Worm (Caenorhabditis elegans) whole organism, midembryonic: Measurements from ENCODE around the gene clc-12.

Experiments
- T22C8.4 ChIP-seq: fragments of 200-800 bp; sonication (Bioruptor generic); IDR thresholded peaks from 2 replicates; pipeline ENCODE4 v1.3.6; 2022; ENCODE audit warnings: missing genetic modification characterization, missing compliant biosample characterization
- cog-1 ChIP-seq: sonication (generic microtip); optimal IDR thresholded peaks from 2 replicates; lab custom pipeline; 2016; ENCODE audit warnings: missing genetic modification characterization, missing compliant biosample characterization
- flt-1 ChIP-seq: fragments of 200-800 bp; sonication (Bioruptor generic); IDR thresholded peaks from 2 replicates; pipeline ENCODE4 v1.3.6; 2022; ENCODE audit warnings: missing genetic modification characterization, missing compliant biosample characterization
- klf-2 ChIP-seq: fragments of 200-800 bp; sonication (Bioruptor generic); conservative IDR thresholded peaks from 2 replicates; pipeline ENCODE4 v1.3.6; 2022; ENCODE audit warnings: missing genetic modification reagents, missing genetic modification characterization, missing compliant biosample characterization
- med-1 ChIP-seq: sonication (generic microtip); optimal IDR thresholded peaks from 2 replicates; lab custom pipeline; 2017; ENCODE audit warnings: missing genetic modification characterization, mild to moderate bottlenecking, missing compliant biosample characterization, antibody characterized with exemption, missing genetic modification reagents; ENCODE audit not compliant: insufficient read depth
- ref-1 ChIP-seq: fragments of 200-800 bp; sonication (Bioruptor generic); conservative IDR thresholded peaks from 2 replicates; pipeline ENCODE4 v1.3.6; 2022; ENCODE audit warnings: missing genetic modification reagents, missing genetic modification characterization, missing compliant biosample characterization
- tab-1 ChIP-seq: fragments of 200-800 bp; sonication (Bioruptor generic); IDR thresholded peaks from 2 replicates; pipeline ENCODE4 v1.3.6; 2022; ENCODE audit warnings: missing genetic modification characterization, missing compliant biosample characterization
- ztf-23 ChIP-seq: fragments of 200-800 bp; sonication (Bioruptor generic); IDR thresholded peaks from 2 replicates; pipeline ENCODE4 v1.3.6; 2022; ENCODE audit warnings: missing genetic modification reagents, missing genetic modification characterization, missing compliant biosample characterization
- ztf-29 ChIP-seq: fragments of 200-800 bp; sonication (Bioruptor generic); IDR thresholded peaks from 2 replicates; pipeline ENCODE4 v1.3.6; 2022; ENCODE audit warnings: missing genetic modification reagents, missing genetic modification characterization, missing compliant biosample characterization

Gene clc-12

DNA sequence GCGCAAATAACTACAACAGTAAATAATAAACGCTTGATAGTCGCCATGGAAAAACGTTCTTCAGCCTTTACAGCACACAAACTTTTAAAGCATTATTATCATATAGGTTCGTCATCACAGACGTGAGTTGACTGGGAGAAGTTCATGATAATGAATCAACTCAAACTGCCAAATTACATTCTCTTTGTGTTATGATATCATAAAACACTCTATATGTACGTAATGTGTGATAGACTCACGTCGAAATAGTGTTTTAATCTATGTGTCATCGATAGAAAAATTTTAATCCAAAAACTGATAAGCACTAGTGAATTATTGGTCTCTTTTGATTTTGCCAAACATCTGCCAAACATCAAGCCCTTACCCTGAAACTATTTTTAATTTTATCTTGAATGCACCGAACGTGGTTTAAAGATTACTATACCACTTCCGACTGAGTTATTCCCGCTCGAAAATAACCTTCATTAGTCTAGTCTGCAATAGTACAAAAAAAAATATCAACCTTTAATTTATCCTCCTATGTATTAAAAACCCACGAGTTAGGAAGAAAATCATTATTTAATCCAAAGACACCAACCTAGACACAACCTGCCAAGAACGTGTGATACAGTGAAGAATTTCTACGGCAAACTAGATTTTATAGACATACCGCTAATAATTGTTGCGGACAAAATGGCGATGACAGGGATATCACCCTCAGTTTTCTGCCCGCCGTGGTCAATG, at the start of gene clc-12, which contains the start of gene clec-240:
Gene clc-12 (minus strand): TSS at position 47 of the 723 bp plus-strand sequence.
Gene clec-240 (plus strand): TSS at position 673 of the 723 bp plus-strand sequence.
- TF ChIP-seq tab-1 (GFP tag; lab: Robert Waterston, UW) (no peak), ztf-29 (no peak), klf-2 (GFP tag; lab: Robert Waterston, UW) (no peak), T22C8.4 (GFP tag; lab: Robert Waterston, UW) (no peak), cog-1 (tag; lab: Kevin White, UChicago) (no peak), ref-1 (GFP tag; lab: Robert Waterston, UW) (no peak), flt-1 (no peak), ztf-23 (GFP tag; lab: Robert Waterston, UW) (no peak), med-1 (GFP tag; lab: Kevin White, UChicago) (no peak)

DNA sequence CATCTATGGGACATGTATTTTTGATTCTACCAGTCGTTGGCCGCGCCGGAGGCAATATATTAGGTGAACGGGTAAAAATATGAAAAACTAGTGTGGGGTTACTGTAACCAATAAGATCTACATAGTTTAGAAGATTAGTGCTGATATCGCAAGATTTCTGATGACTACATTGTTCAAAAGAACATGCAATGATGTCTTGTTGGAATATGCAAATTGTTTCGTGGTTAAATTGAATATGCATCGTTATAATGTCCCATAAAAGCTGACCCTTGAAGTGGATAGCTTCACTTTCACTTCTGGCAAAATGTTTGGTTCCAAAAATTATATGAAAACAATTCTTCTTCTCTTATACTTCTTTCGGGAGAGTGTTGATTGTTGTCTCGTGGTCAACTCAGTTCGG, 35.3 kb upstream of the clc-12 start, which contains the start of gene F28B1.2:
Gene F28B1.2 (plus strand): TSS at position 301 of the 400 bp plus-strand sequence.
- no peak for TF ChIP-seq cog-1 (tag; lab: Kevin White, UChicago)
- TF ChIP-seq ztf-23 (GFP tag; lab: Robert Waterston, UW) = no peak
- TF ChIP-seq T22C8.4 (GFP tag; lab: Robert Waterston, UW) = no peak
- TF ChIP-seq tab-1 (GFP tag; lab: Robert Waterston, UW) = no peak
- no peak for TF ChIP-seq med-1 (GFP tag; lab: Kevin White, UChicago)
- no peak for TF ChIP-seq flt-1
- no peak for TF ChIP-seq ref-1 (GFP tag; lab: Robert Waterston, UW)
- no peak for TF ChIP-seq klf-2 (GFP tag; lab: Robert Waterston, UW)
- TF ChIP-seq ztf-29 = no peak

DNA sequence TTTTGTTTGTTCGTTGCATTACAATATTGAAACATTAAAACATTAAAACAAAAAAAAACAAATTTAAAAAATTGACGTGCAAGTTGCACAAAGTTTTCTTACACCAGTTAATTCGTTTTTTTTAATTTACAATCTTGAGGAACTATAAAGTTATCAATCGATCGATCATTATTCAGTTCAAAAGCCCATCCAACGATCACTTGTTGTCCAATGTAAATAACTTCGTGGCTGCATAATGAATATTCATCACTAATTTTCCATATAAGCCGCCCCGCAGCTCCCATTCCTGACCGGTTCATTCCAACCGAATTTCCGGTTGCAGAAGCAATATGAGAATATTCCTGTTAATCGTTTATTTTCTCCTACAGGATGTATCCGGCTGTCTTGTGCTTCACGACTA, 33.1 kb upstream of the clc-12 start, which contains the start of gene hpo-33:
Gene hpo-33 (plus strand): TSS at position 301 of the 400 bp plus-strand sequence.
- no peak for TF ChIP-seq klf-2 (GFP tag; lab: Robert Waterston, UW)
- no peak for TF ChIP-seq flt-1
- TF ChIP-seq med-1 (GFP tag; lab: Kevin White, UChicago) = no peak
- TF ChIP-seq ref-1 (GFP tag; lab: Robert Waterston, UW) = no peak
- TF ChIP-seq tab-1 (GFP tag; lab: Robert Waterston, UW) = no peak
- TF ChIP-seq ztf-23 (GFP tag; lab: Robert Waterston, UW) = no peak
- no peak for TF ChIP-seq T22C8.4 (GFP tag; lab: Robert Waterston, UW)
- no peak for TF ChIP-seq ztf-29
- no peak for TF ChIP-seq cog-1 (tag; lab: Kevin White, UChicago)

DNA sequence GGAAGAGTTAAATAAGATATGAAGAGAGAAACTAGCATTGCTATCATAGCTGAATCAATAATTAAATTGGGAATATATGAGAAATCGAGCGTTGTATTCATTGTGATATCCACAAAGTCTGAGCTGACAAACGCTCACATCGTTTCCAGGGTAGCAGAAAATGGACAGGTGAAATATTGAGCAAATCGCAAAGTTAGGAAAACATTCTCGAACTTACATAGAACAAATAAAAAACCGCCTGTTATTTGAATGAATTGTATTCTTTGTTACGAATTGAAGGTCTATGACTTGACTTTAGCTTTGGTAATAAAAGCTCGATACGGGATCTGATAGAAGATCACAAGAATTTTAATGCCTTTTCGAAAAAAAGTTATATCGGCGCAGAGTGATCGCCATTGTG, 26.7 kb upstream of the clc-12 start, which contains the start of gene srz-94:
Gene srz-94 (minus strand): TSS at position 101 of the 400 bp plus-strand sequence.
- TF ChIP-seq med-1 (GFP tag; lab: Kevin White, UChicago) (no peak), ref-1 (GFP tag; lab: Robert Waterston, UW) (no peak), ztf-23 (GFP tag; lab: Robert Waterston, UW) (no peak), cog-1 (tag; lab: Kevin White, UChicago) (no peak), tab-1 (GFP tag; lab: Robert Waterston, UW) (no peak), ztf-29 (no peak), T22C8.4 (GFP tag; lab: Robert Waterston, UW) (no peak), klf-2 (GFP tag; lab: Robert Waterston, UW) (no peak)

DNA sequence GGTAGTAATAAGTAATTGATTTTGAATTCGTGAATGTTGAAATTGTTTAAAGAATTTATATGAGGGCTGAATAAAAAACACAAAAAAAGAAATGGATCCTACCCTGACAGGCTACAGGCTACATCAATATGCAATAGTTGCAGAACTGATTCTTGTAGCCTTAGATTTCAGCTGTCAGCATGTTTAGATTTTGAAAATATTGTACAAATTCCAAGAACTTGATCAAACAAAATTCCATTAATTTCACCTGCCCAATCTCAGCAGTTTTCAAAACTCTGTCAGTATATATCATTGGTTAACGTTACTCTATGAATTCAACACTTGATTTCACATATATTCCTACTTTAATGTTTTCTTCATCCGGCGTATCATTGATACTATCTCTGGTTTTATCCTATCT, 21.2 kb upstream of the clc-12 start:
- TF ChIP-seq ref-1 (GFP tag; lab: Robert Waterston, UW) (no peak), flt-1 (no peak), klf-2 (GFP tag; lab: Robert Waterston, UW) (no peak), ztf-29 (no peak), cog-1 (tag; lab: Kevin White, UChicago) (no peak), ztf-23 (GFP tag; lab: Robert Waterston, UW) (no peak), T22C8.4 (GFP tag; lab: Robert Waterston, UW) (no peak), med-1 (GFP tag; lab: Kevin White, UChicago) (no peak)

DNA sequence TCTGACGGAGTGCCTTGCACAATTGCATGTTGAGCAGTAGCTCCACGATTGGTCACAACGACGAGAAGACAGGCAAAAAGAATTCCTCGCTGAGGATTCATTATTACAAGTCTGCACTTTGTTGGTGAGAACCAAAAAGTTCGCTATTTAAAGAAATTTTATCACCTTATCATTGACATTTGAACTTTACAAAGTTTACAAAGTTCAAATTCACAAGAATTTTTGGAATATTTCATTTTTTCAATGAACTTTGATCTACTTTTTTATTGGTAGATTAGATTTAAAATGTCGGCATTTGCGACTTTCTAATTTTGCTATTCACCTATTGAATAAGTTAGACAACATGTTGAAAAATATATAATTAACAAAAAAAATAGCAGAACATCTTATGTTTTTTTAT, 17.1 kb upstream of the clc-12 start, which contains the start of gene F49H6.15:
Gene F49H6.15 (minus strand): TSS at position 101 of the 400 bp plus-strand sequence.
- TF ChIP-seq cog-1 (tag; lab: Kevin White, UChicago) (no peak), med-1 (GFP tag; lab: Kevin White, UChicago) (no peak), flt-1 (no peak), T22C8.4 (GFP tag; lab: Robert Waterston, UW) (no peak)

DNA sequence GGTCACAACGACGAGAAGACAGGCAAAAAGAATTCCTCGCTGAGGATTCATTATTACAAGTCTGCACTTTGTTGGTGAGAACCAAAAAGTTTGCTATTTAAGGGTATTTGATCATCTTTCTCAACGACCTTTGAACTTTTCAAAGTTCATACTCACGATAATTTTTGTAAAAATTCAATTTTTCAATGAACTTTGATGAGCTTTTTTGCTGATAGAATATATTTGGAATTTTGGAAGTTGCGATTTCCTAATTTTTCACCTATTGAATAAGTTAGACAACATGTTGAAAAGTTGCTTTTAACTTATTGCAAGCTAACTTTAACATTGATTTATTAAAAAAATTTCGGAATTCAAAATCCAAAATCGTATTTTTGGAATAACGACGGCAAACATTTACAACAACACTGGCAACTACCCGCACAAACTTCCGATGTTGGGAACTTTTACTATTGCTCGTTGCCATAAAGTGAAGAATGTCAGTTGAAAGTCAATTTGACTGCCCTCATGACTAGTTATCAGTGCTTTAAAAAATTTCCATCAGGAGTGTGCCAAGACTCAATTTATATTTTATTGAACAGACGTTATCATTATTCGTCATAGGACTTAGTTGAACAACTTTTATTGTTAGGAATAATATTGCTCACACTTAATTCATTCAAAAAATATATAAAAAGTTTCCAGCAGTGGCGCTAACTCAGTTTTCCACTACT, 13.6 kb upstream of the clc-12 start, which contains the start of the genes F49H6.8 and F49H6.5:
Gene F49H6.8 (minus strand): TSS at position 51 of the 710 bp plus-strand sequence.
Gene F49H6.5 (plus strand): TSS at position 629 of the 710 bp plus-strand sequence.
- TF ChIP-seq ztf-23 (GFP tag; lab: Robert Waterston, UW) (no peak), klf-2 (GFP tag; lab: Robert Waterston, UW) (no peak), ref-1 (GFP tag; lab: Robert Waterston, UW) (no peak)

DNA sequence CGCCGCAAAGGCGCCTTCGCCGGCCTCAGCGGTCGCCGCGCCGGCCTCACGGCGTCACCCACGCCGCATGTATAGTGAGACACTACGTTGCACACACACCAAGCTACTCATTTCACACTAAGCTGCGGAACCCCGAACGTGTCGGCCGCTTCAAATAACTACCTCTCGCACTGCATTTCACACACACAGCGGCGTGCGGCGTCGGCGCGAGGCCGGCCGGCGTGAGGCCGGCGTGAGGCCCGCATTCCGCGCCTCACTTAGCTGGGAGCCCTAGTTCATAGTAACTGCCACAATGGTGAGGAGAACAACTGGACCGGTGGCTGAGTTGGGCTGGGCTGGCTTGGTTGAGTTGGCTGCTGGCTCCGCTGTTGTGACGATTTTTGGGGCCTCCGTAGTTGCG, 12.9 kb upstream of the clc-12 start:
- TF ChIP-seq tab-1 (GFP tag; lab: Robert Waterston, UW) = 0 out of 2 replicates have a peak, but pooled peaks have one; percentile 25

DNA sequence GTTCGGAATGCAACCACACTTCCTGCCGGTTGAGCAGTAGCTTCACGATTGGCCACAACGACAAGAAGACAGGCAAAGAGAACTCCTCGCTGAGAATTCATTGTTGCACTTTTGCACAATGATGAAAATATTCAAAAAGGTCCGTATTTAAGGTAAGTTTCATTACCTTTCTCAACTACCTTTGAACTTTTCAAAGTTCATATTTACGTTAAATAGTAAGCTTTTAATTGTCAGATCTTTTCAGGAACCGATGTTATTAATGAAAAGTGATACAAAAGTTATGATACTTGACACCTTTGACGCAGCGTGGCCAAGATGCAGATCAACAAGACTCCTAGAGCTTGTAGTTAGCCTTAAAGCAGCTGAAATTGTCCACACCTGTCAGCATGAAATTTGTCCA, 12.2 kb upstream of the clc-12 start, which contains the start of gene F49H6.12:
Gene F49H6.12 (minus strand): TSS at position 101 of the 400 bp plus-strand sequence.
- TF ChIP-seq klf-2 (GFP tag; lab: Robert Waterston, UW) = no peak
- TF ChIP-seq med-1 (GFP tag; lab: Kevin White, UChicago) = no peak
- TF ChIP-seq cog-1 (tag; lab: Kevin White, UChicago) = no peak
- TF ChIP-seq T22C8.4 (GFP tag; lab: Robert Waterston, UW) = no peak
- TF ChIP-seq ztf-23 (GFP tag; lab: Robert Waterston, UW) = no peak
- TF ChIP-seq ztf-29 = no peak
- no peak for TF ChIP-seq flt-1
- no peak for TF ChIP-seq tab-1 (GFP tag; lab: Robert Waterston, UW)
- TF ChIP-seq ref-1 (GFP tag; lab: Robert Waterston, UW) = no peak
